Fruit fly (Drosophila melanogaster) whole organism, embryonic: Measurements from ENCODE around the gene CG4949.

Experiments
- Asciz ChIP-seq: fragments of 200-800 bp; sonication (Bioruptor generic); optimal IDR thresholded peaks from 2 replicates; lab custom pipeline; 2017; ENCODE audit warnings: missing biosample characterization, mild to moderate bottlenecking, missing genetic modification characterization, missing genetic modification reagents
- Bdp1 ChIP-seq: fragments of 200-800 bp; sonication (Bioruptor generic); optimal IDR thresholded peaks from 3 replicates; lab custom pipeline; 2016; ENCODE audit warnings: missing biosample characterization, missing genetic modification characterization
- CG10267 ChIP-seq: fragments of 200-800 bp; sonication (Bioruptor generic); optimal IDR thresholded peaks from 2 replicates; lab custom pipeline; 2018; ENCODE audit warnings: missing biosample characterization, mild to moderate bottlenecking, missing genetic modification characterization, moderate library complexity
- CG13775 ChIP-seq: fragments of 200-800 bp; sonication (Bioruptor generic); optimal IDR thresholded peaks from 3 replicates; lab custom pipeline; 2017; ENCODE audit warnings: missing biosample characterization, mild to moderate bottlenecking, missing genetic modification characterization
- CG14860 ChIP-seq: fragments of 200-800 bp; sonication (Bioruptor generic); IDR thresholded peaks from 3 replicates; pipeline ENCODE4 v1.3.6; 2022; ENCODE audit warnings: missing biosample characterization, missing genetic modification characterization; ENCODE audit not compliant: partially characterized antibody
- CG15269 ChIP-seq: fragments of 200-800 bp; sonication (Bioruptor generic); optimal IDR thresholded peaks from 2 replicates; lab custom pipeline; 2018; ENCODE audit warnings: missing biosample characterization, mild to moderate bottlenecking, missing genetic modification characterization, moderate library complexity
- CG16813 ChIP-seq: fragments of 200-800 bp; sonication (Bioruptor generic); IDR thresholded peaks from 3 replicates; pipeline ENCODE4 v1.3.6; 2022; ENCODE audit warnings: missing biosample characterization, missing genetic modification characterization; ENCODE audit not compliant: partially characterized antibody
- CG17385 ChIP-seq: fragments of 200-800 bp; sonication (Bioruptor generic); optimal IDR thresholded peaks from 3 replicates; lab custom pipeline; 2018; ENCODE audit warnings: missing biosample characterization, mild to moderate bottlenecking, missing genetic modification characterization
- CG18011 ChIP-seq: fragments of 200-800 bp; sonication (Bioruptor generic); optimal IDR thresholded peaks from 2 replicates; lab custom pipeline; 2017; ENCODE audit warnings: missing biosample characterization, missing genetic modification characterization, mild to moderate bottlenecking, moderate library complexity, missing genotype
- CG2199 ChIP-seq: fragments of 200-800 bp; sonication (Bioruptor generic); IDR thresholded peaks from 3 replicates; pipeline ENCODE4 v1.3.6; 2022; ENCODE audit warnings: missing biosample characterization, missing genetic modification characterization
- CG33213 ChIP-seq: fragments of 200-800 bp; sonication (Bioruptor generic); optimal IDR thresholded peaks from 3 replicates; lab custom pipeline; 2016; ENCODE audit warnings: missing biosample characterization, missing genetic modification characterization
- CG3995 ChIP-seq: fragments of 200-800 bp; sonication (Bioruptor generic); optimal IDR thresholded peaks from 3 replicates; lab custom pipeline; 2016; ENCODE audit warnings: missing biosample characterization, missing genetic modification characterization
- CG6254 ChIP-seq: fragments of 200-800 bp; sonication (Bioruptor generic); optimal IDR thresholded peaks from 3 replicates; lab custom pipeline; 2017; ENCODE audit warnings: mild to moderate bottlenecking, missing biosample characterization, missing genetic modification reagents, missing genetic modification characterization
- CG6689 ChIP-seq: fragments of 200-800 bp; sonication (Bioruptor generic); IDR thresholded peaks from 2 replicates; pipeline ENCODE4 v1.3.6; 2022; ENCODE audit warnings: missing biosample characterization, missing genetic modification characterization
- CG6854 ChIP-seq: fragments of 200-800 bp; sonication (Bioruptor generic); optimal IDR thresholded peaks from 3 replicates; lab custom pipeline; 2017; ENCODE audit warnings: missing biosample characterization, mild to moderate bottlenecking, missing genetic modification characterization
- CG8089 ChIP-seq: fragments of 200-800 bp; sonication (Bioruptor generic); optimal IDR thresholded peaks from 3 replicates; lab custom pipeline; 2016; ENCODE audit warnings: missing biosample characterization, missing genetic modification characterization
- CG8281 ChIP-seq: fragments of 200-800 bp; sonication (Bioruptor generic); optimal IDR thresholded peaks from 2 replicates; lab custom pipeline; 2018; ENCODE audit warnings: missing biosample characterization, mild to moderate bottlenecking, missing genetic modification characterization, moderate library complexity
- CG8924 ChIP-seq: fragments of 200-800 bp; optimal IDR thresholded peaks from 3 replicates; lab custom pipeline; 2019; ENCODE audit warnings: missing biosample characterization, mild to moderate bottlenecking, missing genetic modification characterization, moderate library complexity
- Dref ChIP-seq: fragments of 200-800 bp; sonication (Bioruptor generic); IDR thresholded peaks from 2 replicates; pipeline ENCODE4 v1.3.6; 2022; ENCODE audit warnings: missing biosample characterization, missing genetic modification characterization
- Fer1 ChIP-seq: fragments of 200-800 bp; sonication (Bioruptor generic); optimal IDR thresholded peaks from 2 replicates; lab custom pipeline; 2017; ENCODE audit warnings: missing biosample characterization, mild to moderate bottlenecking, missing genetic modification characterization
- Hey ChIP-seq: fragments of 200-800 bp; sonication (Bioruptor generic); optimal IDR thresholded peaks from 3 replicates; lab custom pipeline; 2018; ENCODE audit warnings: missing biosample characterization, mild to moderate bottlenecking, missing genetic modification characterization
- Hr78 ChIP-seq, 2 experiments: fragments of 200-800 bp in 1 of 2; fragments of >200 bp in 1 of 2; sonication (Bioruptor generic) in 1 of 2; optimal IDR thresholded peaks; 2 replicates each; lab custom pipeline; 2017 to 2019; ENCODE audit warnings: missing biosample characterization in 2 of 2, missing genetic modification characterization in 2 of 2, mild to moderate bottlenecking in 1 of 2, moderate library complexity in 1 of 2
- Hsf ChIP-seq: fragments of 200-800 bp; sonication (Bioruptor generic); optimal IDR thresholded peaks from 3 replicates; lab custom pipeline; 2016; ENCODE audit warnings: missing biosample characterization, missing genetic modification characterization
- Kr ChIP-seq: fragments of 200-800 bp; sonication (Bioruptor generic); optimal IDR thresholded peaks from 2 replicates; lab custom pipeline; 2017; ENCODE audit warnings: missing biosample characterization, mild to moderate bottlenecking, missing genetic modification characterization
- Mrtf ChIP-seq: fragments of 200-800 bp; sonication (Bioruptor generic); IDR thresholded peaks from 3 replicates; pipeline ENCODE4 v1.3.6; 2022; ENCODE audit warnings: missing biosample characterization, missing genetic modification characterization
- Nf-YB ChIP-seq: fragments of 200-800 bp; sonication (Bioruptor generic); optimal IDR thresholded peaks from 3 replicates; lab custom pipeline; 2019; ENCODE audit warnings: missing biosample characterization, mild to moderate bottlenecking, missing genetic modification characterization, moderate library complexity
- Pdp1 ChIP-seq, 2 experiments: fragments of 200-800 bp; sonication (Bioruptor generic); optimal IDR thresholded peaks; 3 replicates each; lab custom pipeline; 2016; ENCODE audit warnings: missing biosample characterization in 2 of 2, missing genetic modification characterization in 2 of 2, mild to moderate bottlenecking in 1 of 2, moderate library complexity in 1 of 2
- Sry-β ChIP-seq: fragments of 200-800 bp; sonication (Bioruptor generic); optimal IDR thresholded peaks from 2 replicates; lab custom pipeline; 2018; ENCODE audit warnings: missing biosample characterization, mild to moderate bottlenecking, missing genetic modification characterization, moderate library complexity
- YL-1 ChIP-seq: fragments of 200-800 bp; sonication (Bioruptor generic); optimal IDR thresholded peaks from 3 replicates; lab custom pipeline; 2017; ENCODE audit warnings: missing biosample characterization, mild to moderate bottlenecking, missing genetic modification characterization
- ac ChIP-seq: fragments of 200-800 bp; sonication (Bioruptor generic); optimal IDR thresholded peaks from 3 replicates; lab custom pipeline; 2017; ENCODE audit warnings: missing biosample characterization, mild to moderate bottlenecking, missing genetic modification characterization
- aop ChIP-seq: fragments of 200-800 bp; sonication (Bioruptor generic); IDR thresholded peaks from 2 replicates; pipeline ENCODE4 v1.3.6; 2022; ENCODE audit warnings: missing biosample characterization, missing genetic modification characterization
- bigmax ChIP-seq: fragments of 200-800 bp; sonication (Bioruptor generic); optimal IDR thresholded peaks from 2 replicates; lab custom pipeline; 2018; ENCODE audit warnings: missing biosample characterization, mild to moderate bottlenecking, missing genetic modification characterization
- croc ChIP-seq: fragments of 200-800 bp; sonication (Bioruptor generic); conservative IDR thresholded peaks from 3 replicates; pipeline ENCODE4 v1.3.6; 2022; ENCODE audit warnings: missing biosample characterization, missing genetic modification characterization
- gro ChIP-seq: fragments of 200-800 bp; sonication (Bioruptor generic); optimal IDR thresholded peaks from 2 replicates; lab custom pipeline; 2016; ENCODE audit warnings: missing biosample characterization, missing genetic modification characterization
- inv ChIP-seq: fragments of 200-800 bp; sonication (Bioruptor generic); IDR thresholded peaks from 2 replicates; pipeline ENCODE4 v1.3.6; 2022; ENCODE audit warnings: missing biosample characterization, missing genetic modification characterization; ENCODE audit not compliant: partially characterized antibody
- lmd ChIP-seq: fragments of 200-800 bp; sonication (Bioruptor generic); IDR thresholded peaks from 2 replicates; pipeline ENCODE4 v1.3.6; 2022; ENCODE audit warnings: missing biosample characterization, missing genetic modification characterization
- maf-S ChIP-seq: fragments of 200-800 bp; sonication (Bioruptor generic); optimal IDR thresholded peaks from 2 replicates; lab custom pipeline; 2016; ENCODE audit warnings: missing biosample characterization, missing genetic modification characterization
- nau ChIP-seq: fragments of 200-800 bp; sonication (Bioruptor generic); optimal IDR thresholded peaks from 3 replicates; lab custom pipeline; 2017; ENCODE audit warnings: missing biosample characterization, mild to moderate bottlenecking, missing genetic modification characterization, missing genetic modification reagents
- oc ChIP-seq: fragments of 200-800 bp; sonication (Bioruptor generic); optimal IDR thresholded peaks from 2 replicates; lab custom pipeline; 2018; ENCODE audit warnings: missing biosample characterization, mild to moderate bottlenecking, missing genetic modification characterization, moderate library complexity
- onecut ChIP-seq: fragments of 200-800 bp; sonication (Bioruptor generic); IDR thresholded peaks from 2 replicates; pipeline ENCODE4 v1.3.6; 2022; ENCODE audit warnings: missing biosample characterization, missing genetic modification characterization
- pb ChIP-seq: fragments of 200-800 bp; sonication (Bioruptor generic); optimal IDR thresholded peaks from 3 replicates; lab custom pipeline; 2016; ENCODE audit warnings: missing biosample characterization, missing genetic modification characterization
- pfk ChIP-seq: fragments of 200-800 bp; sonication (Bioruptor generic); optimal IDR thresholded peaks from 2 replicates; lab custom pipeline; 2018; ENCODE audit warnings: missing biosample characterization, mild to moderate bottlenecking, missing genetic modification characterization, moderate library complexity
- pita ChIP-seq: fragments of 200-800 bp; sonication (Bioruptor generic); optimal IDR thresholded peaks from 2 replicates; lab custom pipeline; 2017; ENCODE audit warnings: missing biosample characterization, mild to moderate bottlenecking, missing genetic modification characterization
- pzg ChIP-seq: fragments of 200-800 bp; sonication (Bioruptor generic); optimal IDR thresholded peaks from 3 replicates; lab custom pipeline; 2018; ENCODE audit warnings: missing biosample characterization, mild to moderate bottlenecking, missing genetic modification characterization, moderate library complexity
- sd ChIP-seq: fragments of 200-800 bp; sonication (Bioruptor generic); optimal IDR thresholded peaks from 3 replicates; lab custom pipeline; 2018; ENCODE audit warnings: missing biosample characterization, mild to moderate bottlenecking, missing genetic modification characterization, moderate library complexity
- sens ChIP-seq: fragments of 200-800 bp; sonication (Bioruptor generic); peaks from one replicate; lab custom pipeline; 2016; ENCODE audit warnings: missing biosample characterization, missing genetic modification characterization
- stwl ChIP-seq: fragments of 200-800 bp; sonication (Bioruptor generic); optimal IDR thresholded peaks from 3 replicates; lab custom pipeline; 2018; ENCODE audit warnings: missing biosample characterization, mild to moderate bottlenecking, missing genetic modification characterization, moderate library complexity
- tio ChIP-seq: fragments of 200-800 bp; sonication (Bioruptor generic); optimal IDR thresholded peaks from 2 replicates; lab custom pipeline; 2017; ENCODE audit warnings: missing biosample characterization, missing genetic modification characterization, inconsistent platforms
- tx ChIP-seq: fragments of 200-800 bp; sonication (Bioruptor generic); optimal IDR thresholded peaks from 2 replicates; lab custom pipeline; 2016; ENCODE audit warnings: missing biosample characterization, missing genetic modification characterization
- z ChIP-seq: fragments of 200-800 bp; sonication (Bioruptor generic); IDR thresholded peaks from 3 replicates; pipeline ENCODE4 v1.3.6; 2022; ENCODE audit warnings: missing biosample characterization, missing genetic modification characterization
- zf30C ChIP-seq: fragments of 200-800 bp; sonication (Bioruptor generic); optimal IDR thresholded peaks from 3 replicates; lab custom pipeline; 2018; ENCODE audit warnings: missing biosample characterization, mild to moderate bottlenecking, missing genetic modification characterization

The CG4949 gene

dm6 chrX:17121600-17121999 is 43.0 kb downstream of the CG4949 start (continued):
- no peak for TF ChIP-seq CG6854 (GFP tag; lab: Kevin White, UChicago)
- no peak for TF ChIP-seq pfk (GFP tag; lab: Kevin White, UChicago)
- no peak for TF ChIP-seq Hey (tag; lab: Kevin White, UChicago)
- no peak for TF ChIP-seq CG3995 (GFP tag; lab: Kevin White, UChicago)
- TF ChIP-seq maf-S (GFP tag; lab: Kevin White, UChicago) = no peak
- TF ChIP-seq zf30C (GFP tag; lab: Kevin White, UChicago) = peak; percentile 8
- TF ChIP-seq bigmax (GFP tag; lab: Kevin White, UChicago) = no peak
- TF ChIP-seq CG17385 = peak; percentile 25
- no peak for TF ChIP-seq CG8089 (GFP tag; lab: Kevin White, UChicago)
- TF ChIP-seq pzg (GFP tag; lab: Kevin White, UChicago) = no peak
- no peak for TF ChIP-seq inv (GFP tag; lab: Robert Waterston, UW)
- no peak for TF ChIP-seq pita
- no peak for TF ChIP-seq YL-1 (GFP tag; lab: Kevin White, UChicago)
- TF ChIP-seq CG15269 (tag; lab: Kevin White, UChicago) = peak; percentile 51
- TF ChIP-seq aop (GFP tag; lab: Robert Waterston, UW) = no peak
- TF ChIP-seq ac = no peak
- no peak for TF ChIP-seq croc (GFP tag; lab: Robert Waterston, UW)
- peak in 1 of 2 experiments; percentile 22 for TF ChIP-seq Pdp1 (GFP tag; optimal IDR thresholded peaks at IDR 0.05; lab: Kevin White, UChicago)
- no peak for TF ChIP-seq CG2199
- TF ChIP-seq CG16813 = no peak
- no peak for TF ChIP-seq CG6689
- no peak for TF ChIP-seq CG14860
- TF ChIP-seq CG18011 = no peak
- TF ChIP-seq Bdp1 (GFP tag; lab: Kevin White, UChicago) = no peak
- TF ChIP-seq CG6254 (GFP tag; lab: Kevin White, UChicago) = no peak
- TF ChIP-seq nau = no peak
- TF ChIP-seq CG8924 (tag; lab: Kevin White, UChicago) = peak; percentile 24
- TF ChIP-seq tx (GFP tag; lab: Kevin White, UChicago) = no peak
- TF ChIP-seq Fer1 = peak; percentile 14
- no peak for TF ChIP-seq Dref (GFP tag; lab: Robert Waterston, UW)
- TF ChIP-seq Kr (GFP tag; lab: Kevin White, UChicago) = no peak
- TF ChIP-seq Hr78 (GFP tag; optimal IDR thresholded peaks at IDR 0.05; lab: Kevin White, UChicago) = no peak
- TF ChIP-seq CG13775 (GFP tag; lab: Kevin White, UChicago) = no peak
- no peak for TF ChIP-seq gro (GFP tag; lab: Kevin White, UChicago)
- no peak for TF ChIP-seq z (GFP tag; lab: Robert Waterston, UW)
- no peak for TF ChIP-seq stwl (tag; lab: Kevin White, UChicago)
- TF ChIP-seq oc (tag; lab: Kevin White, UChicago) = no peak
- TF ChIP-seq CG33213 (GFP tag; lab: Kevin White, UChicago) = no peak
- TF ChIP-seq tio = peak; percentile 16
- TF ChIP-seq Hsf (GFP tag; lab: Kevin White, UChicago) = no peak
- no peak for TF ChIP-seq Sry-β (GFP tag; lab: Kevin White, UChicago)
- TF ChIP-seq lmd = no peak
- peak; percentile 8 for TF ChIP-seq Nf-YB (GFP tag; lab: Kevin White, UChicago)
- TF ChIP-seq pb (GFP tag; lab: Kevin White, UChicago) = no peak
- no peak for TF ChIP-seq onecut (GFP tag; lab: Robert Waterston, UW)
- TF ChIP-seq CG10267 = no peak
- no peak for TF ChIP-seq CG8281 (tag; lab: Kevin White, UChicago)
- peak; percentile 47 for TF ChIP-seq sens (GFP tag; lab: Kevin White, UChicago)
- TF ChIP-seq Mrtf (GFP tag; lab: Robert Waterston, UW) = no peak
- TF ChIP-seq Asciz = no peak
- TF ChIP-seq sd (tag; lab: Kevin White, UChicago) = no peak
